Worm (Caenorhabditis elegans): Measurements from ENCODE around the gene cdh-10.
A peak's percentile ranks its signal among the peaks of the same experiment; 100 is the strongest.

The cdh-10 gene

ce11 chrIV:2466249-2466648 lies 3.1 kb upstream of the cdh-10 start:
- TF ChIP-seq pqm-1 (tag; optimal IDR thresholded peaks at IDR 0.05) (peak; percentile 72), nhr-28 (tag; optimal IDR thresholded peaks at IDR 0.05) (peak; percentile 77), jun-1 (tag; optimal IDR thresholded peaks at IDR 0.05) (no peak)

DNA sequence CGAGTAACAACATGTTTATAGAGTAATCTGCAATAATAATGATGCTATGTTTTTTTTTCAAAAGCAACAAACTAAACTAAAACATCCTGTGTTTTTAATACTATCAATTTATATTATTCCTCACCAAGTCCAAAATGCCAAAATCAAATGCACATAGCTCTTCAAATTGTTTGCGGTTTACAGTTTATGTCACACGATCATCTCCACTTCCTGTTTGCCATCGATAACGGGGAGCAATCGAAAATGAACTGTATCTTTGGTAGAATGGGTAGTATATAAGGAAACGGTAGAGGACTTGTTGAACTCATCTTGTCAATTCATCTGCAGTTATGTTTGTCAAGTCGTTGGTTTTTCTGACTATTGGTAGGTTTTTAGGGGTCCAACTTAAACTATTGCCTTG lies 987 bp upstream of the cdh-10 start, which contains the start of gene ilys-3:
TSS of gene ilys-3 (plus strand) at position 301 of the 400 bp plus-strand sequence.
- TF ChIP-seq D1046.2 (GFP tag; IDR thresholded peaks at IDR 0.05) (no peak), egl-43 (GFP tag; IDR thresholded peaks at IDR 0.05) (no peak), F44E2.7 (GFP tag; IDR thresholded peaks at IDR 0.05) (no peak), Y5F2A.4 (GFP tag; optimal IDR thresholded peaks at IDR 0.05) (no peak), php-3 (GFP tag; IDR thresholded peaks at IDR 0.05) (no peak), lin-39 (tag; optimal IDR thresholded peaks at IDR 0.05) (no peak), ZK337.2 (GFP tag; IDR thresholded peaks at IDR 0.05) (no peak), Y48G9A.11 (GFP tag; IDR thresholded peaks at IDR 0.05) (no peak), mdl-1 (tag; optimal IDR thresholded peaks at IDR 0.05) (no peak), daf-12 (tag; optimal IDR thresholded peaks at IDR 0.05) (no peak), ceh-28 (tag; optimal IDR thresholded peaks at IDR 0.05) (no peak), ces-1 (GFP tag; optimal IDR thresholded peaks at IDR 0.05) (no peak), Y75B8A.6 (GFP tag; IDR thresholded peaks at IDR 0.05) (no peak), hlh-30 (tag; optimal IDR thresholded peaks at IDR 0.05; ENCODE audit: insufficient read depth) (no peak), ceh-32 (tag; optimal IDR thresholded peaks at IDR 0.05; ENCODE audit: poor library complexity) (no peak), nhr-48 (tag; optimal IDR thresholded peaks at IDR 0.05) (no peak), fos-1 (tag; optimal IDR thresholded peaks at IDR 0.05) (no peak), F10B5.3 (tag; optimal IDR thresholded peaks at IDR 0.05) (no peak)

ce11 chrIV:2461396-2461795 lies 1.8 kb downstream of the cdh-10 start:
- TF ChIP-seq mdt-29 (GFP tag; IDR thresholded peaks at IDR 0.05) (no peak), hmg-1.1 (GFP tag; IDR thresholded peaks at IDR 0.05) (no peak), ztf-7 (tag; optimal IDR thresholded peaks at IDR 0.05) (no peak), mxl-3 (GFP tag; optimal IDR thresholded peaks at IDR 0.05) (no peak), egl-43 (GFP tag; IDR thresholded peaks at IDR 0.05) (no peak), spr-3 (GFP tag; optimal IDR thresholded peaks at IDR 0.05) (no peak), F44E2.7 (GFP tag; IDR thresholded peaks at IDR 0.05) (no peak), nhr-42 (GFP tag; IDR thresholded peaks at IDR 0.05) (no peak), attf-4 (tag; optimal IDR thresholded peaks at IDR 0.05) (no peak), daf-19 (GFP tag; conservative IDR thresholded peaks at IDR 0.05) (no peak), dmd-6 (GFP tag; IDR thresholded peaks at IDR 0.05) (no peak), hlh-11 (tag; optimal IDR thresholded peaks at IDR 0.05) (no peak), egl-27 (tag; optimal IDR thresholded peaks at IDR 0.05) (no peak), dpl-1 (GFP tag; optimal IDR thresholded peaks at IDR 0.05) (no peak), nhr-77 (tag; optimal IDR thresholded peaks at IDR 0.05) (no peak), lin-13 (GFP tag; optimal IDR thresholded peaks at IDR 0.05) (no peak), dmd-8 (GFP tag; IDR thresholded peaks at IDR 0.05) (no peak)

- no peak for TF ChIP-seq php-3 (GFP tag; IDR thresholded peaks at IDR 0.05)
- no peak for TF ChIP-seq pqm-1 (tag; optimal IDR thresholded peaks at IDR 0.05)
- TF ChIP-seq mdl-1 (tag; optimal IDR thresholded peaks at IDR 0.05), result no peak
- no peak for TF ChIP-seq nhr-76 (tag; optimal IDR thresholded peaks at IDR 0.05)
- TF ChIP-seq nhr-237 (tag; optimal IDR thresholded peaks at IDR 0.05), result no peak
- no peak for TF ChIP-seq arid-1 (GFP tag; conservative IDR thresholded peaks at IDR 0.05)
- no peak for TF ChIP-seq nhr-6 (tag; optimal IDR thresholded peaks at IDR 0.05)
These were observed 8.0 kb downstream of the cdh-10 start for ce11 chrIV:2455128-2455527.

Data from whole organism, L4 larva.